Worm (Caenorhabditis elegans) whole organism, L2 larva: ENCODE results near the gene ifd-1.

Source experiments
- C34F6.9 ChIP-seq: fragments of 150-350 bp; optimal IDR thresholded peaks from 2 replicates; lab custom pipeline; 2014; ENCODE audit warnings: missing biosample characterization, missing genetic modification characterization
- F13H6.1 ChIP-seq: sonication (generic microtip); optimal IDR thresholded peaks from 2 replicates; lab custom pipeline; 2016; ENCODE audit warnings: missing genetic modification characterization, missing compliant biosample characterization
- R02D3.7 ChIP-seq: fragments of 150-350 bp; optimal IDR thresholded peaks from 2 replicates; lab custom pipeline; 2014; ENCODE audit warnings: missing biosample characterization, missing genetic modification characterization
- Y55F3AM.14 ChIP-seq: fragments of 200-800 bp; sonication (Bioruptor generic); optimal IDR thresholded peaks from 2 replicates; lab custom pipeline; 2018; ENCODE audit warnings: mild to moderate bottlenecking, missing genetic modification characterization, missing compliant biosample characterization
- ZK546.5 ChIP-seq: sonication (generic microtip); optimal IDR thresholded peaks from 2 replicates; lab custom pipeline; 2017; ENCODE audit warnings: missing biosample characterization, missing genetic modification characterization
- alr-1 ChIP-seq: fragments of 150-350 bp; optimal IDR thresholded peaks from 2 replicates; lab custom pipeline; 2014; ENCODE audit warnings: missing biosample characterization, missing genetic modification characterization
- aly-2 ChIP-seq: fragments of 150-350 bp; optimal IDR thresholded peaks from 2 replicates; lab custom pipeline; 2014; ENCODE audit warnings: missing biosample characterization, missing genetic modification characterization
- ama-1 ChIP-seq: fragments of 150-350 bp; optimal IDR thresholded peaks from 2 replicates; lab custom pipeline; 2018; ENCODE audit warnings: inconsistent platforms
- blmp-1 ChIP-seq: sonication (generic microtip); optimal IDR thresholded peaks from 2 replicates; lab custom pipeline; 2017; ENCODE audit warnings: missing genetic modification characterization, mild to moderate bottlenecking, missing compliant biosample characterization, antibody characterized with exemption, moderate library complexity; ENCODE audit not compliant: insufficient read depth
- ceh-16 ChIP-seq: fragments of 150-350 bp; optimal IDR thresholded peaks from 2 replicates; lab custom pipeline; 2014; ENCODE audit warnings: missing biosample characterization, missing genetic modification characterization
- ceh-82 ChIP-seq: fragments of 150-350 bp; optimal IDR thresholded peaks from 2 replicates; lab custom pipeline; 2014; ENCODE audit warnings: missing biosample characterization, missing genetic modification characterization
- crh-2 ChIP-seq: sonication (generic microtip); optimal IDR thresholded peaks from 2 replicates; lab custom pipeline; 2017; ENCODE audit warnings: missing biosample characterization, missing genetic modification characterization
- dmd-4 ChIP-seq: sonication (generic microtip); optimal IDR thresholded peaks from 2 replicates; lab custom pipeline; 2017; ENCODE audit warnings: missing biosample characterization, missing genetic modification characterization
- egl-27 ChIP-seq: sonication (generic microtip); optimal IDR thresholded peaks from 3 replicates; lab custom pipeline; 2017; ENCODE audit warnings: missing biosample characterization, missing genetic modification reagents, missing genetic modification characterization
- elt-1 ChIP-seq: fragments of 150-350 bp; optimal IDR thresholded peaks from 2 replicates; lab custom pipeline; 2014; ENCODE audit warnings: missing biosample characterization, missing genetic modification characterization
- elt-3 ChIP-seq: sonication (generic microtip); optimal IDR thresholded peaks from 2 replicates; lab custom pipeline; 2017; ENCODE audit warnings: missing biosample characterization, missing genetic modification characterization
- fos-1 ChIP-seq: fragments of 150-350 bp; optimal IDR thresholded peaks from 2 replicates; lab custom pipeline; 2014; ENCODE audit warnings: missing biosample characterization, missing genetic modification characterization
- gmeb-1 ChIP-seq: fragments of 150-350 bp; optimal IDR thresholded peaks from 2 replicates; lab custom pipeline; 2014; ENCODE audit warnings: missing biosample characterization, missing genetic modification characterization
- lin-11 ChIP-seq: fragments of 150-350 bp; sonication (generic microtip); optimal IDR thresholded peaks from 2 replicates; lab custom pipeline; 2014; ENCODE audit warnings: missing biosample characterization, missing genetic modification characterization, inconsistent platforms, mixed read lengths
- lin-13 ChIP-seq: fragments of 150-350 bp; optimal IDR thresholded peaks from 2 replicates; lab custom pipeline; 2014; ENCODE audit warnings: missing biosample characterization, missing genetic modification reagents, missing genetic modification characterization
- lin-39 ChIP-seq: fragments of 150-350 bp; optimal IDR thresholded peaks from 2 replicates; lab custom pipeline; 2014; ENCODE audit warnings: missing biosample characterization, missing genetic modification reagents, missing genetic modification characterization
- lsy-2 ChIP-seq, 2 experiments: fragments of 150-350 bp in 1 of 2; sonication (generic microtip) in 1 of 2; optimal IDR thresholded peaks; 2 replicates each; lab custom pipeline; 2014 to 2017; ENCODE audit warnings: missing biosample characterization in 2 of 2, missing genetic modification characterization in 2 of 2
- mab-5 ChIP-seq: fragments of 150-350 bp; optimal IDR thresholded peaks from 2 replicates; lab custom pipeline; 2014; ENCODE audit warnings: missing biosample characterization, missing genetic modification characterization
- mbf-1 ChIP-seq: sonication (generic microtip); optimal IDR thresholded peaks from 2 replicates; lab custom pipeline; 2017; ENCODE audit warnings: missing biosample characterization, missing genetic modification characterization
- mdl-1 ChIP-seq, 2 experiments: fragments of 150-350 bp in 1 of 2; sonication (generic microtip) in 1 of 2; optimal IDR thresholded peaks; 2 replicates each; lab custom pipeline; 2017; ENCODE audit warnings: missing biosample characterization in 2 of 2, missing genetic modification characterization in 2 of 2
- nhr-10 ChIP-seq: sonication (generic microtip); optimal IDR thresholded peaks from 2 replicates; lab custom pipeline; 2017; ENCODE audit warnings: missing biosample characterization, missing genetic modification characterization
- nhr-11 ChIP-seq: fragments of 150-350 bp; optimal IDR thresholded peaks from 2 replicates; lab custom pipeline; 2014; ENCODE audit warnings: missing biosample characterization, missing genetic modification characterization
- nhr-12 ChIP-seq: fragments of 150-350 bp; optimal IDR thresholded peaks from 2 replicates; lab custom pipeline; 2014; ENCODE audit warnings: missing biosample characterization, missing genetic modification characterization
- nhr-129 ChIP-seq: fragments of 150-350 bp; optimal IDR thresholded peaks from 2 replicates; lab custom pipeline; 2014; ENCODE audit warnings: missing biosample characterization, missing genetic modification characterization
- nhr-21 ChIP-seq: fragments of 150-350 bp; optimal IDR thresholded peaks from 2 replicates; lab custom pipeline; 2014; ENCODE audit warnings: missing biosample characterization, missing genetic modification characterization
- nhr-23 ChIP-seq: fragments of 150-350 bp; optimal IDR thresholded peaks from 2 replicates; lab custom pipeline; 2014; ENCODE audit warnings: missing biosample characterization, missing genetic modification reagents, missing genetic modification characterization
- nhr-237 ChIP-seq: fragments of 150-350 bp; optimal IDR thresholded peaks from 2 replicates; lab custom pipeline; 2014; ENCODE audit warnings: missing biosample characterization, missing genetic modification characterization
- nhr-25 ChIP-seq: fragments of 150-350 bp; sonication (generic microtip); optimal IDR thresholded peaks from 3 replicates; lab custom pipeline; 2014; ENCODE audit warnings: missing biosample characterization, missing genetic modification characterization
- nhr-6 ChIP-seq: fragments of 150-350 bp; optimal IDR thresholded peaks from 2 replicates; lab custom pipeline; 2014; ENCODE audit warnings: missing biosample characterization, missing genetic modification characterization
- nhr-77 ChIP-seq: fragments of 150-350 bp; optimal IDR thresholded peaks from 2 replicates; lab custom pipeline; 2014; ENCODE audit warnings: missing biosample characterization, missing genetic modification characterization
- peb-1 ChIP-seq: fragments of 150-350 bp; optimal IDR thresholded peaks from 2 replicates; lab custom pipeline; 2014; ENCODE audit warnings: missing biosample characterization, missing genetic modification characterization
- sem-4 ChIP-seq: fragments of 150-350 bp; optimal IDR thresholded peaks from 2 replicates; lab custom pipeline; 2014; ENCODE audit warnings: missing biosample characterization, missing genetic modification reagents, missing genetic modification characterization
- skn-1 ChIP-seq: sonication (generic microtip); optimal IDR thresholded peaks from 2 replicates; lab custom pipeline; 2017; ENCODE audit warnings: missing biosample characterization, missing genetic modification characterization
- sma-3 ChIP-seq: sonication (generic microtip); optimal IDR thresholded peaks from 2 replicates; lab custom pipeline; 2016; ENCODE audit warnings: missing genetic modification reagents, missing genetic modification characterization, missing compliant biosample characterization
- sma-9 ChIP-seq, 2 experiments: fragments of 150-350 bp in 1 of 2; sonication (generic microtip) in 1 of 2; optimal IDR thresholded peaks; 2 replicates each; lab custom pipeline; 2014 to 2016; ENCODE audit warnings: missing genetic modification characterization in 2 of 2, mild to moderate bottlenecking in 1 of 2, missing biosample characterization in 1 of 2, missing compliant biosample characterization in 1 of 2, missing genetic modification reagents in 1 of 2, moderate library complexity in 1 of 2
- snpc-4 ChIP-seq: fragments of 150-350 bp; optimal IDR thresholded peaks from 2 replicates; lab custom pipeline; 2014; ENCODE audit warnings: missing biosample characterization, missing genetic modification characterization
- unc-39 ChIP-seq: fragments of 150-350 bp; optimal IDR thresholded peaks from 2 replicates; lab custom pipeline; 2014; ENCODE audit warnings: missing biosample characterization, missing genetic modification characterization
- unc-55 ChIP-seq: fragments of 150-350 bp; sonication (generic microtip); optimal IDR thresholded peaks from 3 replicates; lab custom pipeline; 2014; ENCODE audit warnings: missing biosample characterization, missing genetic modification reagents, missing genetic modification characterization
- unc-62 ChIP-seq: fragments of 150-350 bp; optimal IDR thresholded peaks from 2 replicates; lab custom pipeline; 2014; ENCODE audit warnings: missing biosample characterization, missing genetic modification reagents, missing genetic modification characterization
- zag-1 ChIP-seq: fragments of 150-350 bp; optimal IDR thresholded peaks from 2 replicates; lab custom pipeline; 2014; ENCODE audit warnings: missing biosample characterization, missing genetic modification characterization
- ztf-1 ChIP-seq: fragments of 200-800 bp; sonication (Bioruptor generic); conservative IDR thresholded peaks from 2 replicates; pipeline ENCODE4 v1.3.6; 2022; ENCODE audit warnings: missing genetic modification characterization, missing compliant biosample characterization
- ztf-11 ChIP-seq: sonication (generic microtip); optimal IDR thresholded peaks from 2 replicates; lab custom pipeline; 2017; ENCODE audit warnings: missing biosample characterization, missing genetic modification characterization
- ztf-4 ChIP-seq: fragments of 150-350 bp; optimal IDR thresholded peaks from 2 replicates; lab custom pipeline; 2014; ENCODE audit warnings: missing biosample characterization, missing genetic modification characterization

The ifd-1 gene

DNA sequence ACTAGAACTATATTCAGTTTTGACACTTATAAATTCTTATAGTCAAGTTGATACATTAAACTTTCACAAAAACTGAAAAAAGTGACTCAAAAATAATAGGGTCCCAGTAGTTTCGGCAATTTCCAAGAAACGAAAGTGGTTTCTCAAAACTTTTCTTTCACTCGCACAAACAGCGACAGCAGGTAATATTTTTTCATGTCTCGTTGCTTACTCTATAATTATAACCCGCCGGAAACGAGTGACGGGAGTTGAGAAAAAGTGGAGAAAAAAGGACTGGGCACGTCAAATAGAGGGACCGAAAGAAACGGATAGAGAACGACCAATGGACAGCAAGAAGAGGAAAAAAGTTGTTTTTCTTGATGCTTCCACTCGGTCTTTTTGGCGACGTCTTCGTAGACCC is 24.3 kb downstream of the ifd-1 start:
- TF ChIP-seq ceh-16 (tag; lab: Kevin White, UChicago) (no peak), peb-1 (no peak), Y55F3AM.14 (GFP tag; lab: Kevin White, UChicago) (no peak), sma-3 (GFP tag; lab: Kevin White, UChicago) (no peak), nhr-25 (tag; lab: Kevin White, UChicago) (no peak)

DNA sequence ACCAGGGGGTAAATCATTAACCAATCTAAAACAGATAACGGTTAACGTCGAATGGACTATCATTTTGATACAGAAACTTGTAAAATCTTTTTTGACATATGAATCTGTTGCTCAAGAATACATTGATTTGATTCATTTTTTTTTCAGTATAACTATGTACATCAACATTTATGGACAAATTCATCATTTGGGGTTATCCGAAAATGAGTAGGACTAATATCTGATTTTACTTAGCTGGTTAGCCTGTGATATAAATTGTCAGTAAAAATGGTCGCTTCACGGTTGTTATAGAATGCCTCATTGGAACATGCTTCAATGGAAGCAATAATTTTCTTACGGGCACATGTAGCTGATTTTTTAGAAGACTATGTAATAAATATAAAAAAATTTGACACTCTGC is 26.6 kb downstream of the ifd-1 start:
- TF ChIP-seq lin-11 (tag; lab: Kevin White, UChicago) (no peak), peb-1 (no peak), sma-9 (GFP tag; optimal IDR thresholded peaks at IDR 0.05; lab: Kevin White, UChicago) (no peak), sma-9 (tag; optimal IDR thresholded peaks at IDR 0.05; lab: Kevin White, UChicago) (no peak), F13H6.1 (tag; lab: Kevin White, UChicago) (no peak), blmp-1 (no peak), R02D3.7 (no peak), elt-1 (tag; lab: Kevin White, UChicago) (no peak), sma-3 (GFP tag; lab: Kevin White, UChicago) (no peak), nhr-10 (tag; lab: Kevin White, UChicago) (no peak), dmd-4 (tag; lab: Kevin White, UChicago) (no peak), nhr-77 (tag; lab: Kevin White, UChicago) (no peak), ztf-4 (tag; lab: Kevin White, UChicago) (no peak)

DNA sequence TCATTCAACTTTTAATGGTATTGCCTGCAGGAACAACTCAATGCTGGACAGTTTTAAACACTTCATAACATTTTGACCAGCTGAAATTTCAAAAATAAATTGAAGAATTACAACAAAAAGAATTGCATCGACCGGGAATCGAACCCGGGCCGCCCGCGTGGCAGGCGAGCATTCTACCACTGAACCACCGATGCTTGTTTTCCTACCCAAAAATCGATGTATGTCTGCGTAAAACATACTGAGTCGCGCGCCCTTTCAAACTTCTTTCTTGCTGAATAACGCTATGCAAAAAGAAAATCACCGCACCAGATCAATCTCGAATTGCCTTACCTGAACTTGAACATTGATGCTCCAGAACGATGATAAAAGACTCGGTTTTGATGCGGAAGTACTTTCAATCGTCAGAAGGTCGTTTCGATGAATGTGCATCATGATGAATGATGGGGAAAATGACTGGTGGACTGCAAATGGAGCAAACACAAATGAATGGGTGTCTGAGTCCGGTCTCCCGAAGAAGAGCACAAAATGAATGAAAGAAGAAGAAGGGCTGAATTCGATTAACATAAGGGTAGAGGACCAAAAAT is 27.5 kb downstream of the ifd-1 start, which contains the start of gene R04E5.7:
R04E5.7 (minus strand) TSS at position 564 of the 584 bp plus-strand sequence.
- TF ChIP-seq Y55F3AM.14 (GFP tag; lab: Kevin White, UChicago) (peak; percentile 6), mbf-1 (tag; lab: Kevin White, UChicago) (no peak), nhr-6 (tag; lab: Kevin White, UChicago) (no peak), nhr-23 (no peak), unc-55 (GFP tag; lab: Kevin White, UChicago) (peak; percentile 39), lsy-2 (tag; optimal IDR thresholded peaks at IDR 0.05; lab: Kevin White, UChicago) (peak in 1 of 2 experiments; percentile 24), elt-3 (tag; lab: Kevin White, UChicago) (no peak), nhr-129 (tag; lab: Kevin White, UChicago) (peak; percentile 53), zag-1 (tag; lab: Kevin White, UChicago) (no peak), sma-3 (GFP tag; lab: Kevin White, UChicago) (peak; percentile 30), ZK546.5 (no peak), unc-39 (tag; lab: Kevin White, UChicago) (no peak), nhr-21 (peak; percentile 19), egl-27 (tag; lab: Kevin White, UChicago) (no peak), fos-1 (tag; lab: Kevin White, UChicago) (peak; percentile 9), C34F6.9 (tag; lab: Kevin White, UChicago) (peak; percentile 12), elt-1 (tag; lab: Kevin White, UChicago) (no peak), crh-2 (tag; lab: Kevin White, UChicago) (peak; percentile 89), F13H6.1 (tag; lab: Kevin White, UChicago) (no peak), ztf-4 (tag; lab: Kevin White, UChicago) (no peak), sem-4 (tag; lab: Kevin White, UChicago) (no peak), skn-1 (tag; lab: Kevin White, UChicago) (no peak), mdl-1 (tag; optimal IDR thresholded peaks at IDR 0.05; lab: Kevin White, UChicago) (peak in 1 of 2 experiments; percentile 17), nhr-11 (tag; lab: Kevin White, UChicago) (no peak), aly-2 (tag; lab: Kevin White, UChicago) (no peak), ceh-16 (tag; lab: Kevin White, UChicago) (no peak), nhr-25 (tag; lab: Kevin White, UChicago) (no peak), ama-1 (lab: Kevin White, UChicago) (no peak), alr-1 (tag; lab: Kevin White, UChicago) (no peak), ztf-1 (GFP tag; lab: Robert Waterston, UW) (no peak), nhr-12 (no peak), ceh-82 (tag; lab: Kevin White, UChicago) (no peak), nhr-10 (tag; lab: Kevin White, UChicago) (no peak), nhr-77 (tag; lab: Kevin White, UChicago) (no peak), R02D3.7 (no peak), snpc-4 (tag; lab: Kevin White, UChicago) (no peak), lin-39 (tag; lab: Kevin White, UChicago) (no peak), nhr-237 (tag; lab: Kevin White, UChicago) (no peak), mab-5 (no peak), lin-13 (GFP tag; lab: Kevin White, UChicago) (no peak), peb-1 (no peak), ztf-11 (tag; lab: Kevin White, UChicago) (no peak), sma-9 (GFP tag; optimal IDR thresholded peaks at IDR 0.05; lab: Kevin White, UChicago) (peak; percentile 10), sma-9 (tag; optimal IDR thresholded peaks at IDR 0.05; lab: Kevin White, UChicago) (no peak), unc-62 (GFP tag; lab: Kevin White, UChicago) (no peak), gmeb-1 (tag; lab: Kevin White, UChicago) (no peak), lin-11 (tag; lab: Kevin White, UChicago) (no peak)
